Fruit fly (Drosophila melanogaster): ENCODE results near the gene Est-Q.
A peak's percentile ranks its signal among the peaks of the same experiment; 100 is the strongest.

Gene Est-Q

DNA sequence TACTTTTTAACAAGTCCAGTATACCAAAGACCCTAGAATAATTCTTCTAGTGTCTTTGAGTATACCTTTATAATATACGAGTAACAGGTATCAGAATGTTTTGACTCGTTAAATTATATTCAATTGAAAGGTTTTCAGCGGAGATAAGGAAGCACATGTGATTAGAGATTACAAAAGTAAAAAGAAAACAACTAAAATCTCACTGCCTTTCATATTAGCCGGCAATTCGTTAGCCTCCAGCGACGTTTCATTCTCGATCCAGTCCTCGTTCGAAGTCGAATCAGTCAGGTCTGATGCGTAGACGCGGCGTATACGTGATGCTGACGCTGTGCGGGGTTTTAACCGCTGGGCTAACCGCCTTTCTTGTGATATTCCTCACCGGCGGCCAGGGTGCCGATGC is at the start of gene Est-Q:
Est-Q (plus strand) TSS at position 250 of the 400 bp plus-strand sequence.
- TF ChIP-seq vri (GFP tag; optimal IDR thresholded peaks at IDR 0.05) = peak; percentile 24
- TF ChIP-seq CG6792 (GFP tag; optimal IDR thresholded peaks at IDR 0.05) = no peak

DNA sequence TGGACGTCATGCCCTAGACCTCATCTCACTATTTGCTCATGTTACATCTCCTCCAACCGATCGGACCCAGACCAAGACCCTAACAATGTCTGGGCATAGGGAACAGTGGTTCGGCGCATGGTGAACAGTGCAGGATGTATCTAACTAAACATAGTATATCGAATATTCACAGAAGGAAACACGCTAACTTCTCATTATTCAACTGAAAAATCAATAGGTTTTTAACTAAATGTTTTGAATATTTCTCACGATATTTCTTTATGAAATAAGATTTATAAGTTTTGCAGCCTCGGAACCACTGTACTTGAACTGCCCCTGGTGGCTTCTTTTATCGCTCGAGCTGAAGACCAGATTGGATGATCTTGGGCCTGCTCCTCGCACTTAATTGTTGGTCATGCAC is 47.6 kb upstream of the Est-Q start:
- TF ChIP-seq achi (GFP tag; optimal IDR thresholded peaks at IDR 0.05) (peak; percentile 52), CG8319 (GFP tag; optimal IDR thresholded peaks at IDR 0.05) (no peak), CG8632 (GFP tag; optimal IDR thresholded peaks at IDR 0.05) (peak; percentile 31), CG6854 (GFP tag; optimal IDR thresholded peaks at IDR 0.05) (no peak), esn (GFP tag; optimal IDR thresholded peaks at IDR 0.05) (peak; percentile 21), svp (GFP tag) (peak; percentile 74), CG4318 (GFP tag; optimal IDR thresholded peaks at IDR 0.05) (no peak), fd59A (GFP tag; optimal IDR thresholded peaks at IDR 0.05) (peak; percentile 48), CG6792 (GFP tag; optimal IDR thresholded peaks at IDR 0.05) (peak; percentile 49), Smox (GFP tag; optimal IDR thresholded peaks at IDR 0.05) (no peak), CG11762 (GFP tag; optimal IDR thresholded peaks at IDR 0.05; ENCODE audit: insufficient read depth) (no peak), CG6163 (GFP tag; IDR thresholded peaks at IDR 0.05) (peak; percentile 75), spab (GFP tag; optimal IDR thresholded peaks at IDR 0.05) (peak; percentile 64), topi (GFP tag; optimal IDR thresholded peaks at IDR 0.05) (peak; percentile 29), cyc (GFP tag; optimal IDR thresholded peaks at IDR 0.05) (no peak), Ets21C (GFP tag; optimal IDR thresholded peaks at IDR 0.05) (no peak), pdm3 (GFP tag; optimal IDR thresholded peaks at IDR 0.05) (peak; percentile 59), net (GFP tag; optimal IDR thresholded peaks at IDR 0.05) (peak; percentile 11), CG6808 (GFP tag; optimal IDR thresholded peaks at IDR 0.05) (peak; percentile 42), Hr38 (GFP tag; optimal IDR thresholded peaks at IDR 0.05) (no peak), Ets96B (tag; optimal IDR thresholded peaks at IDR 0.05) (peak; percentile 73), Sox102F (GFP tag; optimal IDR thresholded peaks at IDR 0.05) (peak; percentile 17), Gug (GFP tag; IDR thresholded peaks at IDR 0.05) (no peak), CG6276 (GFP tag; optimal IDR thresholded peaks at IDR 0.05) (no peak), Sox14 (GFP tag; optimal IDR thresholded peaks at IDR 0.05) (peak; percentile 48), CG16779 (tag; optimal IDR thresholded peaks at IDR 0.05) (no peak), CG32006 (GFP tag; optimal IDR thresholded peaks at IDR 0.05) (peak; percentile 29), vri (GFP tag; optimal IDR thresholded peaks at IDR 0.05) (no peak), CG11902 (GFP tag; optimal IDR thresholded peaks at IDR 0.05) (no peak), CG11294 (GFP tag; IDR thresholded peaks at IDR 0.05) (no peak), dac (GFP tag; optimal IDR thresholded peaks at IDR 0.05) (no peak), OdsH (GFP tag; optimal IDR thresholded peaks at IDR 0.05) (peak; percentile 35), Lpt (GFP tag; optimal IDR thresholded peaks at IDR 0.05) (no peak), CG8119 (GFP tag; IDR thresholded peaks at IDR 0.05) (peak; percentile 45; the same call in 1 of the 3 replicates), Met (GFP tag; optimal IDR thresholded peaks at IDR 0.05) (peak; percentile 21), fd85E (GFP tag; optimal IDR thresholded peaks at IDR 0.05) (no peak), CG7368 (GFP tag; optimal IDR thresholded peaks at IDR 0.05) (peak; percentile 21), Eip78C (GFP tag) (peak; percentile 86), Hr4 (GFP tag; optimal IDR thresholded peaks at IDR 0.05) (peak; percentile 35), Eip75B (GFP tag; optimal IDR thresholded peaks at IDR 0.05) (peak; percentile 57), Sox15 (GFP tag; optimal IDR thresholded peaks at IDR 0.05) (no peak), CG1621 (tag; optimal IDR thresholded peaks at IDR 0.05) (peak; percentile 73), CG15336 (GFP tag; IDR thresholded peaks at IDR 0.05) (peak; percentile 40; the same call in 1 of the 2 replicates), fkh (GFP tag; optimal IDR thresholded peaks at IDR 0.05) (no peak), CG10669 (GFP tag; optimal IDR thresholded peaks at IDR 0.05) (peak; percentile 68), dsx (GFP tag; optimal IDR thresholded peaks at IDR 0.05; ENCODE audit: poor library complexity, severe bottlenecking) (peak; percentile 85), salr (GFP tag; optimal IDR thresholded peaks at IDR 0.05) (peak; percentile 20 to 27), Eip93F (GFP tag; optimal IDR thresholded peaks at IDR 0.05) (no peak), CG9139 (GFP tag; optimal IDR thresholded peaks at IDR 0.05) (peak; percentile 36), eg (GFP tag; IDR thresholded peaks at IDR 0.05) (peak; percentile 44; the same call in 1 of the 3 replicates)
